Worm (Caenorhabditis elegans): ENCODE results near the gene Y41C4A.22.

- TF ChIP-seq nhr-76 (tag; optimal IDR thresholded peaks at IDR 0.05) (no peak), sem-2 (GFP tag; optimal IDR thresholded peaks at IDR 0.05) (no peak), ces-1 (GFP tag; optimal IDR thresholded peaks at IDR 0.05) (no peak), nhr-12 (tag; optimal IDR thresholded peaks at IDR 0.05) (no peak), blmp-1 (tag; optimal IDR thresholded peaks at IDR 0.05) (no peak)
Measured at ce11 chrIII:11694506-11694947, 548 bp upstream of the Y41C4A.22 start.

All from whole organism, mixed stage, embryonic.